Worm (Caenorhabditis elegans) whole organism, young adult: ENCODE measurements around the gene srt-33.

ENCODE experiments used
- B0019.2 ChIP-seq: fragments of 200-800 bp; sonication (Bioruptor generic); conservative IDR thresholded peaks from 2 replicates; pipeline ENCODE4 v1.3.6; 2022; ENCODE audit warnings: missing genetic modification reagents, missing genetic modification characterization, missing compliant biosample characterization
- B0035.1 ChIP-seq: sonication (generic microtip); optimal IDR thresholded peaks from 2 replicates; lab custom pipeline; 2016; ENCODE audit warnings: missing genetic modification characterization, mild to moderate bottlenecking, missing compliant biosample characterization, missing genotype, missing genetic modification reagents
- D2030.7 ChIP-seq: fragments of 200-800 bp; sonication (Bioruptor generic); IDR thresholded peaks from 2 replicates; pipeline ENCODE4 v1.3.6; 2022; ENCODE audit warnings: missing genetic modification reagents, missing genetic modification characterization, missing compliant biosample characterization
- F39B2.1 ChIP-seq: fragments of 200-800 bp; sonication (Bioruptor generic); IDR thresholded peaks from 2 replicates; pipeline ENCODE4 v1.3.6; 2022; ENCODE audit warnings: missing genetic modification reagents, missing genetic modification characterization, missing compliant biosample characterization
- F49E8.2 ChIP-seq: sonication (generic microtip); optimal IDR thresholded peaks from 3 replicates; lab custom pipeline; 2017; ENCODE audit warnings: missing genetic modification characterization, mild to moderate bottlenecking, missing compliant biosample characterization, antibody characterized with exemption, moderate library complexity; ENCODE audit not compliant: insufficient read depth
- F55B11.4 ChIP-seq: sonication (generic microtip); optimal IDR thresholded peaks from 2 replicates; lab custom pipeline; 2016; ENCODE audit warnings: missing compliant biosample characterization, missing genetic modification characterization, borderline replicate concordance; ENCODE audit not compliant: insufficient read depth
- Y67H2A.10 ChIP-seq: fragments of 200-800 bp; sonication (Bioruptor generic); conservative IDR thresholded peaks from 2 replicates; pipeline ENCODE4 v1.3.6; 2022; ENCODE audit warnings: missing genetic modification reagents, missing genetic modification characterization, missing compliant biosample characterization
- Y95B8A.8 ChIP-seq: fragments of 200-800 bp; sonication (Bioruptor generic); IDR thresholded peaks from 2 replicates; pipeline ENCODE4 v1.3.6; 2022; ENCODE audit warnings: missing genetic modification reagents, missing genetic modification characterization, missing compliant biosample characterization
- ZK185.1 ChIP-seq: sonication (generic microtip); optimal IDR thresholded peaks from 2 replicates; lab custom pipeline; 2016; ENCODE audit warnings: mild to moderate bottlenecking, missing genetic modification characterization, missing compliant biosample characterization; ENCODE audit not compliant: poor library complexity, severe bottlenecking
- atf-7 ChIP-seq: sonication (generic microtip); optimal IDR thresholded peaks from 2 replicates; lab custom pipeline; 2017; ENCODE audit warnings: mild to moderate bottlenecking, missing genetic modification characterization, missing compliant biosample characterization
- athp-1 ChIP-seq: sonication (generic microtip); optimal IDR thresholded peaks from 2 replicates; lab custom pipeline; 2017; ENCODE audit warnings: mild to moderate bottlenecking, missing genetic modification characterization, missing compliant biosample characterization
- cebp-2 ChIP-seq: fragments of 200-800 bp; sonication (Bioruptor generic); IDR thresholded peaks from 2 replicates; pipeline ENCODE4 v1.3.6; 2022; ENCODE audit warnings: missing genetic modification characterization, missing compliant biosample characterization
- ceh-100 ChIP-seq: fragments of 200-800 bp; sonication (Bioruptor generic); IDR thresholded peaks from 2 replicates; pipeline ENCODE4 v1.3.6; 2022; ENCODE audit warnings: missing genetic modification reagents, missing genetic modification characterization, missing compliant biosample characterization
- ceh-27 ChIP-seq: fragments of 200-800 bp; sonication (Bioruptor generic); optimal IDR thresholded peaks from 2 replicates; lab custom pipeline; 2018; ENCODE audit warnings: mild to moderate bottlenecking, missing genetic modification characterization, moderate library complexity, missing compliant biosample characterization
- dpl-1 ChIP-seq: fragments of 150-350 bp; optimal IDR thresholded peaks from 2 replicates; lab custom pipeline; 2014; ENCODE audit warnings: missing biosample characterization, missing genetic modification reagents, missing genetic modification characterization
- efl-1 ChIP-seq: fragments of 150-350 bp; optimal IDR thresholded peaks from 2 replicates; lab custom pipeline; 2014; ENCODE audit warnings: missing biosample characterization, missing genetic modification reagents, missing genetic modification characterization
- ekl-4 ChIP-seq: fragments of 200-800 bp; sonication (Bioruptor generic); IDR thresholded peaks from 2 replicates; pipeline ENCODE4 v1.3.6; 2022; ENCODE audit warnings: missing genetic modification reagents, missing genetic modification characterization, missing compliant biosample characterization
- gei-17 ChIP-seq: fragments of 200-800 bp; sonication (Bioruptor generic); optimal IDR thresholded peaks from 2 replicates; lab custom pipeline; 2018; ENCODE audit warnings: mild to moderate bottlenecking, missing genetic modification characterization, missing compliant biosample characterization
- him-1 ChIP-seq: sonication (generic microtip); optimal IDR thresholded peaks from 2 replicates; lab custom pipeline; 2016; ENCODE audit warnings: missing genotype, missing genetic modification reagents, missing genetic modification characterization, missing compliant biosample characterization
- hlh-26 ChIP-seq: fragments of 200-800 bp; sonication (Bioruptor generic); conservative IDR thresholded peaks from 2 replicates; pipeline ENCODE4 v1.3.6; 2022; ENCODE audit warnings: missing genetic modification reagents, missing genetic modification characterization, missing compliant biosample characterization
- hrde-1 ChIP-seq: sonication (generic microtip); optimal IDR thresholded peaks from 2 replicates; lab custom pipeline; 2016; ENCODE audit warnings: missing genetic modification characterization, mild to moderate bottlenecking, missing compliant biosample characterization, moderate library complexity, missing genotype, missing genetic modification reagents, borderline replicate concordance
- hsf-1 ChIP-seq: fragments of 200-800 bp; sonication (Bioruptor generic); IDR thresholded peaks from 2 replicates; pipeline ENCODE4 v1.3.6; 2022; ENCODE audit warnings: missing genetic modification reagents, missing genetic modification characterization, missing compliant biosample characterization
- lsl-1 ChIP-seq: fragments of 200-800 bp; sonication (Bioruptor generic); optimal IDR thresholded peaks from 2 replicates; lab custom pipeline; 2018; ENCODE audit warnings: mild to moderate bottlenecking, missing genetic modification characterization, moderate library complexity, missing compliant biosample characterization
- madf-3 ChIP-seq: fragments of 200-800 bp; sonication (Bioruptor generic); IDR thresholded peaks from 2 replicates; pipeline ENCODE4 v1.3.6; 2022; ENCODE audit warnings: missing genetic modification reagents, missing genetic modification characterization, missing compliant biosample characterization
- madf-6 ChIP-seq: fragments of 200-800 bp; sonication (Bioruptor generic); IDR thresholded peaks from 2 replicates; pipeline ENCODE4 v1.3.6; 2022; ENCODE audit warnings: missing genetic modification reagents, missing genetic modification characterization, missing compliant biosample characterization
- madf-8 ChIP-seq: fragments of 200-800 bp; sonication (Bioruptor generic); conservative IDR thresholded peaks from 2 replicates; pipeline ENCODE4 v1.3.6; 2022; ENCODE audit warnings: missing genetic modification reagents, missing genetic modification characterization, missing compliant biosample characterization
- mel-28 ChIP-seq: sonication (generic microtip); optimal IDR thresholded peaks from 2 replicates; lab custom pipeline; 2016; ENCODE audit warnings: borderline replicate concordance, mild to moderate bottlenecking, missing genetic modification characterization, missing compliant biosample characterization
- mxl-1 ChIP-seq: sonication (generic microtip); optimal IDR thresholded peaks from 2 replicates; lab custom pipeline; 2016; ENCODE audit warnings: missing genetic modification characterization, missing compliant biosample characterization
- nfya-1 ChIP-seq: sonication (generic microtip); optimal IDR thresholded peaks from 2 replicates; lab custom pipeline; 2017; ENCODE audit warnings: antibody characterized with exemption, missing compliant biosample characterization, missing genetic modification characterization, borderline replicate concordance; ENCODE audit not compliant: insufficient read depth
- nfya-2 ChIP-seq: fragments of 200-800 bp; sonication (Bioruptor generic); IDR thresholded peaks from 2 replicates; pipeline ENCODE4 v1.3.6; 2022; ENCODE audit warnings: missing genetic modification reagents, missing genetic modification characterization, missing compliant biosample characterization
- nhr-27 ChIP-seq: fragments of 200-800 bp; sonication (Bioruptor generic); optimal IDR thresholded peaks from 2 replicates; lab custom pipeline; 2018; ENCODE audit warnings: mild to moderate bottlenecking, missing genetic modification characterization, moderate library complexity, missing compliant biosample characterization
- snpc-1.1 ChIP-seq: sonication (generic microtip); optimal IDR thresholded peaks from 2 replicates; lab custom pipeline; 2017; ENCODE audit warnings: missing genetic modification characterization, mild to moderate bottlenecking, missing compliant biosample characterization, antibody characterized with exemption, moderate library complexity, missing genotype, missing genetic modification reagents; ENCODE audit not compliant: insufficient read depth
- somi-1 ChIP-seq: fragments of 200-800 bp; sonication (Bioruptor generic); optimal IDR thresholded peaks from 2 replicates; lab custom pipeline; 2018; ENCODE audit warnings: mild to moderate bottlenecking, missing genetic modification characterization, missing compliant biosample characterization
- zfh-2 ChIP-seq: fragments of 200-800 bp; sonication (Bioruptor generic); conservative IDR thresholded peaks from 2 replicates; pipeline ENCODE4 v1.3.6; 2022; ENCODE audit warnings: missing genetic modification reagents, missing genetic modification characterization, missing compliant biosample characterization
- ztf-22 ChIP-seq: fragments of 200-800 bp; sonication (Bioruptor generic); optimal IDR thresholded peaks from 2 replicates; lab custom pipeline; 2018; ENCODE audit warnings: mild to moderate bottlenecking, missing genetic modification characterization, moderate library complexity, missing compliant biosample characterization
- ztf-25 ChIP-seq: fragments of 200-800 bp; sonication (Bioruptor generic); IDR thresholded peaks from 2 replicates; pipeline ENCODE4 v1.3.6; 2022; ENCODE audit warnings: missing genetic modification reagents, missing genetic modification characterization, missing compliant biosample characterization
- ztf-28 ChIP-seq: fragments of 200-800 bp; sonication (Bioruptor generic); IDR thresholded peaks from 2 replicates; pipeline ENCODE4 v1.3.6; 2022; ENCODE audit warnings: missing genetic modification reagents, missing genetic modification characterization, missing compliant biosample characterization
- ztf-6 ChIP-seq: fragments of 200-800 bp; sonication (Bioruptor generic); IDR thresholded peaks from 2 replicates; pipeline ENCODE4 v1.3.6; 2022; ENCODE audit warnings: missing genetic modification reagents, missing genetic modification characterization, missing compliant biosample characterization

srt-33 gene

DNA sequence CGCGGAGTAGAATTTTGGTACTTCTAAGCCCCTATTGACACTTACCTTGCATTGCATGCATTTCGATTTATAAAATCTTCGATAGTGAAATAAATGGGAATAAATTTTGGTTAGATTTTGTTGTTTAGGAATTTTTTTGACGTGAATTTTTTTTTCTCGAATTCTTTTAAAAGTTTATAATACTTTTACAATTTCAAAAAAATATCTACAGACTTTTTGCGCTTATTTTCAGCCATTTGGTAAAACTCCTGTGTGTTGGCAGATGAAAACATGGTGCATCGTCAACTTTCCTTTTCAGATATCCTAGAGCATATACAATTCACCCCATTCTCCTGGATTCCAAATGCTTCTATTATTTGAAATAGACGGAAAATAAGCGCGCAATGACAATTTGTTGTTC lies 11.0 kb upstream of the srt-33 start, which contains the start of gene F14D7.18:
Gene F14D7.18, minus strand, starts transcription at position 101 of the 400 bp plus-strand sequence.
- TF ChIP-seq lsl-1 (GFP tag; lab: Kevin White, UChicago) (no peak), zfh-2 (GFP tag; lab: Robert Waterston, UW) (no peak), Y67H2A.10 (GFP tag; lab: Robert Waterston, UW) (no peak), B0019.2 (GFP tag; lab: Robert Waterston, UW) (no peak), B0035.1 (tag; lab: Kevin White, UChicago) (no peak), F49E8.2 (tag; lab: Kevin White, UChicago) (no peak), ztf-22 (no peak), F39B2.1 (no peak), ztf-6 (GFP tag; lab: Robert Waterston, UW) (no peak), him-1 (tag; lab: Kevin White, UChicago) (no peak), ceh-27 (GFP tag; lab: Kevin White, UChicago) (no peak), ekl-4 (GFP tag; lab: Robert Waterston, UW) (no peak), madf-6 (GFP tag; lab: Robert Waterston, UW) (no peak), athp-1 (no peak), hsf-1 (GFP tag; lab: Robert Waterston, UW) (no peak), ztf-28 (no peak)

DNA sequence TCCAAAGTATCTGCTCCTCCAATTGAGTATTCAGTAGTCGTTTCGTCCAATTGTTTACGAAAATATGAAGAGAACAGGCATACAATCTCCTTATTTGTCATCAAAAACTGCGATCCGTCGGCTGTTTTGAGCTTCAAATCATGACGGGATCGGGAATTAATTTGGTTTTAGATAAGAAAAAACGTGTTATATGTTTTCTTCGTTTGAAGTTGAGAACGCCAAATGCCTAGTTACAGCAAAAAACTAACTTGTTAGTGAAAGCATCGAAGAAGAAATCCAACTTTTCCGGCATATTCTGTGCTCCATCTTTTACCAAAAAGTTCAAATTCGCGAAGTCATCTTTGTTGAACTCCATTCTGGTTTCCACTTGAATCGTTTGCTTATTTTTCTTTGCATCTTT lies 9.7 kb upstream of the srt-33 start, which contains the start of gene F14D7.1:
Gene F14D7.1, minus strand, starts transcription at position 101 of the 400 bp plus-strand sequence.
- TF ChIP-seq atf-7 (tag; lab: Kevin White, UChicago) (no peak), ekl-4 (GFP tag; lab: Robert Waterston, UW) (no peak), F49E8.2 (tag; lab: Kevin White, UChicago) (no peak), Y95B8A.8 (GFP tag; lab: Robert Waterston, UW) (no peak), ZK185.1 (tag; lab: Kevin White, UChicago) (no peak), ztf-6 (GFP tag; lab: Robert Waterston, UW) (no peak), ceh-100 (GFP tag; lab: Robert Waterston, UW) (no peak), hrde-1 (tag; lab: Kevin White, UChicago) (no peak), D2030.7 (GFP tag; lab: Robert Waterston, UW) (no peak), mel-28 (tag; lab: Kevin White, UChicago) (no peak), hlh-26 (GFP tag; lab: Robert Waterston, UW) (no peak), F55B11.4 (tag; lab: Kevin White, UChicago) (no peak), somi-1 (GFP tag; lab: Kevin White, UChicago) (no peak), madf-8 (no peak), nfya-1 (tag; lab: Kevin White, UChicago) (no peak), cebp-2 (GFP tag; lab: Robert Waterston, UW) (no peak)

DNA sequence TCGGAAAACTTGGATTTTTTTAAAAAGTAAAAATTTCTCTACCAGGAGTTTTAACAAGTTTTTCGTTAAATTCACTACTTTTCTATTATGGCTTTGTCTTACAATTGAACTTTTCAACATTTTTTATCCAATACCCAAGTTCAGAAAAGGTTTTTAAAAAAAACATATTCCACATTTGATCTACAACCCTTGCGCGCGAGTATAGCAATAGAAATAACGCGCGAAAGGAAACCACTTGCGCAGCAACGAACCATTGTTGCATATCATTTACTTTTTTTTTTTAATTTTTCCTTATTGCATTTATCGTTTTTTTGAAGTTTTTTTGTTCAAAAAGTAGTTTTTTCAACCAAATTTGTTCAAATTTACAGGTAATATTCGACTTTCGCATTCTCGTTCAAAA lies 6.1 kb upstream of the srt-33 start, which contains the start of gene F40G12.11:
Gene F40G12.11, plus strand, starts transcription at position 369 of the 400 bp plus-strand sequence.
- no peak for TF ChIP-seq ekl-4 (GFP tag; lab: Robert Waterston, UW)
- TF ChIP-seq atf-7 (tag; lab: Kevin White, UChicago) = no peak
- TF ChIP-seq snpc-1.1 (tag; lab: Kevin White, UChicago) = no peak
- no peak for TF ChIP-seq nhr-27
- no peak for TF ChIP-seq nfya-2 (GFP tag; lab: Robert Waterston, UW)
- TF ChIP-seq madf-6 (GFP tag; lab: Robert Waterston, UW) = peak; percentile 52; the same call in 1 of the 2 replicates
- TF ChIP-seq gei-17 (GFP tag; lab: Kevin White, UChicago) = no peak
- TF ChIP-seq madf-8 = 0 out of 2 replicates have a peak, but pooled peaks have one; percentile 18
- TF ChIP-seq efl-1 = peak; percentile 78
- TF ChIP-seq mxl-1 (tag; lab: Kevin White, UChicago) = no peak
- TF ChIP-seq madf-3 (GFP tag; lab: Robert Waterston, UW) = no peak
- no peak for TF ChIP-seq ztf-25 (GFP tag; lab: Robert Waterston, UW)
- TF ChIP-seq dpl-1 = peak; percentile 34
- no peak for TF ChIP-seq D2030.7 (GFP tag; lab: Robert Waterston, UW)
